Worm (Caenorhabditis elegans) whole organism, young adult: ENCODE results near the gene C25A8.2.

Experiments used
- T07F8.4 ChIP-seq: sonication (generic microtip); optimal IDR thresholded peaks from 2 replicates; lab custom pipeline; 2016; ENCODE audit warnings: mild to moderate bottlenecking, missing genetic modification characterization, moderate library complexity, missing compliant biosample characterization
- aptf-3 ChIP-seq: fragments of 200-800 bp; sonication (Bioruptor generic); IDR thresholded peaks from 2 replicates; pipeline ENCODE4 v1.3.6; 2022; ENCODE audit warnings: missing genetic modification characterization, missing compliant biosample characterization
- die-1 ChIP-seq: sonication (generic microtip); optimal IDR thresholded peaks from 2 replicates; lab custom pipeline; 2016; ENCODE audit warnings: missing genotype, mild to moderate bottlenecking, missing genetic modification characterization, missing compliant biosample characterization
- dpff-1 ChIP-seq: sonication (generic microtip); optimal IDR thresholded peaks from 2 replicates; lab custom pipeline; 2017; ENCODE audit warnings: mild to moderate bottlenecking, missing genetic modification characterization, missing compliant biosample characterization
- dpl-1 ChIP-seq: fragments of 150-350 bp; optimal IDR thresholded peaks from 2 replicates; lab custom pipeline; 2014; ENCODE audit warnings: missing biosample characterization, missing genetic modification reagents, missing genetic modification characterization
- lag-1 ChIP-seq: fragments of 200-800 bp; sonication (Bioruptor generic); IDR thresholded peaks from 2 replicates; pipeline ENCODE4 v1.3.6; 2022; ENCODE audit warnings: missing genetic modification reagents, missing genetic modification characterization, missing compliant biosample characterization
- let-526 ChIP-seq: fragments of 200-800 bp; sonication (Bioruptor generic); IDR thresholded peaks from 2 replicates; pipeline ENCODE4 v1.3.6; 2022; ENCODE audit warnings: missing genetic modification reagents, missing genetic modification characterization, missing compliant biosample characterization
- lin-26 ChIP-seq: fragments of 200-800 bp; sonication (Bioruptor generic); IDR thresholded peaks from 2 replicates; pipeline ENCODE4 v1.3.6; 2022; ENCODE audit warnings: missing genetic modification reagents, missing genetic modification characterization, missing compliant biosample characterization
- madf-10 ChIP-seq: sonication (generic microtip); optimal IDR thresholded peaks from 2 replicates; lab custom pipeline; 2016; ENCODE audit warnings: mild to moderate bottlenecking, missing genetic modification characterization, missing compliant biosample characterization
- snpc-4 ChIP-seq, 5 experiments: fragments of 150-350 bp in 1 of 5; sonication (generic microtip) in 4 of 5; optimal IDR thresholded peaks; 2 replicates each; lab custom pipeline; 2014 to 2018; ENCODE audit warnings: missing genetic modification characterization in 5 of 5, missing biosample characterization in 3 of 5, antibody characterized with exemption in 2 of 5, mild to moderate bottlenecking in 2 of 5, missing compliant biosample characterization in 2 of 5, missing genotype in 2 of 5, moderate library complexity in 2 of 5, missing genetic modification reagents in 1 of 5
- ztf-25 ChIP-seq: fragments of 200-800 bp; sonication (Bioruptor generic); IDR thresholded peaks from 2 replicates; pipeline ENCODE4 v1.3.6; 2022; ENCODE audit warnings: missing genetic modification reagents, missing genetic modification characterization, missing compliant biosample characterization

DNA sequence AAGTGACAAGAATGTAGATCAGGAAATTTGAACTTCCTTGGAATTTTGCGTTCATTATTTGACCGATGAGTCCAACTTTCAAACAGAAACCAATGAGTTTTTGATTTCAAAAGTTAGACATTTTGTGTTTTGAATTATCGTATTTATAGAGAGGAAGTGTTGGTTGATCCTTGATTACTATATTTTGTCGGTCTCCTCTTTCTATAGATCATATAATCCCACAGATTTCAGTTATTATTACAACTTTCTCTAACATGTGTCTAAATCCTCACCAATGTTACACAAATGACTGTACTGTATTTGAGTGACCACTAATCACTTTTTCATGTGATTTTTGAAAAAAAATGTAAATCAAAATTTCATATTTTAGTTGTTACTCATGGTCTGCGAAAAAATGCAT lies 45.1 kb upstream of the C25A8.2 start, which contains the start of gene B0478.3:
- no peak for TF ChIP-seq aptf-3 (GFP tag; lab: Robert Waterston, UW)
- TF ChIP-seq lag-1, result no peak
- TF ChIP-seq dpff-1 (tag; lab: Kevin White, UChicago), result no peak
- TF ChIP-seq madf-10, result no peak
- no peak for TF ChIP-seq dpl-1 (GFP tag; lab: Kevin White, UChicago)
- no peak for TF ChIP-seq snpc-4 (GFP tag; optimal IDR thresholded peaks at IDR 0.05; lab: Kevin White, UChicago)
- TF ChIP-seq snpc-4 (tag; optimal IDR thresholded peaks at IDR 0.05; lab: Kevin White, UChicago), result no peak
- no peak for TF ChIP-seq ztf-25 (GFP tag; lab: Robert Waterston, UW)
- TF ChIP-seq die-1, result no peak
- TF ChIP-seq T07F8.4 (tag; lab: Kevin White, UChicago), result no peak
- TF ChIP-seq lin-26 (GFP tag; lab: Robert Waterston, UW), result no peak
- no peak for TF ChIP-seq let-526 (GFP tag; lab: Robert Waterston, UW)
